Worm (Caenorhabditis elegans) whole organism, L3 larva: ENCODE measurements around the gene ribo-1.

ENCODE experiments used
- R02D3.7 ChIP-seq: fragments of 150-350 bp; optimal IDR thresholded peaks from 2 replicates; lab custom pipeline; 2014; ENCODE audit warnings: missing biosample characterization, missing genetic modification characterization
- ZK546.5 ChIP-seq: sonication (generic microtip); optimal IDR thresholded peaks from 2 replicates; lab custom pipeline; 2017; ENCODE audit warnings: missing biosample characterization, missing genetic modification characterization
- aly-2 ChIP-seq: fragments of 150-350 bp; optimal IDR thresholded peaks from 2 replicates; lab custom pipeline; 2014; ENCODE audit warnings: missing biosample characterization, missing genetic modification characterization
- ama-1 ChIP-seq: fragments of 150-350 bp; optimal IDR thresholded peaks from 2 replicates; lab custom pipeline; 2018
- ceh-16 ChIP-seq: sonication (generic microtip); optimal IDR thresholded peaks from 2 replicates; lab custom pipeline; 2017; ENCODE audit warnings: missing biosample characterization, missing genetic modification characterization
- ceh-28 ChIP-seq: fragments of 150-350 bp; optimal IDR thresholded peaks from 2 replicates; lab custom pipeline; 2014; ENCODE audit warnings: missing biosample characterization, missing genetic modification reagents, missing genetic modification characterization
- ceh-82 ChIP-seq: fragments of 150-350 bp; optimal IDR thresholded peaks from 2 replicates; lab custom pipeline; 2014; ENCODE audit warnings: missing biosample characterization, missing genetic modification characterization
- ceh-9 ChIP-seq: sonication (generic microtip); optimal IDR thresholded peaks from 2 replicates; lab custom pipeline; 2018; ENCODE audit warnings: missing biosample characterization, missing genetic modification characterization
- daf-12 ChIP-seq: fragments of 150-350 bp; optimal IDR thresholded peaks from 2 replicates; lab custom pipeline; 2014; ENCODE audit warnings: missing biosample characterization, missing genetic modification reagents, missing genetic modification characterization
- egl-27 ChIP-seq: sonication (generic microtip); optimal IDR thresholded peaks from 4 replicates; lab custom pipeline; 2017; ENCODE audit warnings: missing biosample characterization, missing genetic modification reagents, missing genetic modification characterization
- egl-5 ChIP-seq: fragments of 150-350 bp; optimal IDR thresholded peaks from 2 replicates; lab custom pipeline; 2017; ENCODE audit warnings: missing biosample characterization, missing genetic modification reagents, missing genetic modification characterization, inconsistent platforms
- elt-1 ChIP-seq: fragments of 150-350 bp; optimal IDR thresholded peaks from 2 replicates; lab custom pipeline; 2014; ENCODE audit warnings: missing biosample characterization, missing genetic modification characterization
- elt-2 ChIP-seq: sonication (generic microtip); optimal IDR thresholded peaks from 2 replicates; lab custom pipeline; 2016; ENCODE audit warnings: missing genetic modification reagents, mild to moderate bottlenecking, missing genetic modification characterization, missing compliant biosample characterization
- elt-3 ChIP-seq, 3 experiments: fragments of 150-350 bp in 1 of 3; sonication (generic microtip) in 2 of 3; optimal IDR thresholded peaks; 2 replicates in 2 of 3; 4 replicates in 1 of 3; lab custom pipeline; 2014 to 2017; ENCODE audit warnings: missing biosample characterization in 3 of 3, missing genetic modification characterization in 3 of 3
- fkh-10 ChIP-seq: sonication (generic microtip); optimal IDR thresholded peaks from 2 replicates; lab custom pipeline; 2017; ENCODE audit warnings: missing biosample characterization, missing genetic modification reagents, missing genetic modification characterization
- fkh-2 ChIP-seq: fragments of 150-350 bp; optimal IDR thresholded peaks from 2 replicates; lab custom pipeline; 2014; ENCODE audit warnings: missing biosample characterization, missing genetic modification reagents, missing genetic modification characterization
- fos-1 ChIP-seq: fragments of 150-350 bp; optimal IDR thresholded peaks from 2 replicates; lab custom pipeline; 2014; ENCODE audit warnings: missing biosample characterization, missing genetic modification characterization
- hmg-11 ChIP-seq: sonication (generic microtip); optimal IDR thresholded peaks from 2 replicates; lab custom pipeline; 2016; ENCODE audit warnings: missing genetic modification characterization, missing compliant biosample characterization
- jun-1 ChIP-seq: fragments of 150-350 bp; optimal IDR thresholded peaks from 2 replicates; lab custom pipeline; 2014; ENCODE audit warnings: missing biosample characterization, missing genetic modification reagents, missing genetic modification characterization
- lin-15B ChIP-seq: fragments of 150-350 bp; optimal IDR thresholded peaks from 2 replicates; lab custom pipeline; 2014; ENCODE audit warnings: missing biosample characterization, missing genetic modification characterization
- lin-39 ChIP-seq: fragments of 150-350 bp; optimal IDR thresholded peaks from 2 replicates; lab custom pipeline; 2018; ENCODE audit warnings: missing biosample characterization, missing genetic modification reagents, missing genetic modification characterization
- lsy-12 ChIP-seq: sonication (generic microtip); optimal IDR thresholded peaks from 2 replicates; lab custom pipeline; 2016; ENCODE audit warnings: mild to moderate bottlenecking, missing genetic modification characterization, missing compliant biosample characterization
- mdl-1 ChIP-seq: fragments of 150-350 bp; optimal IDR thresholded peaks from 2 replicates; lab custom pipeline; 2014; ENCODE audit warnings: missing biosample characterization, missing genetic modification characterization
- mml-1 ChIP-seq: fragments of 150-350 bp; sonication (generic microtip); optimal IDR thresholded peaks from 3 replicates; lab custom pipeline; 2014; ENCODE audit warnings: missing biosample characterization, missing genetic modification characterization
- nfya-1 ChIP-seq: sonication (generic microtip); optimal IDR thresholded peaks from 2 replicates; lab custom pipeline; 2017; ENCODE audit warnings: missing genetic modification characterization, mild to moderate bottlenecking, missing compliant biosample characterization, antibody characterized with exemption, moderate library complexity; ENCODE audit not compliant: insufficient read depth
- nhr-11 ChIP-seq: fragments of 150-350 bp; optimal IDR thresholded peaks from 2 replicates; lab custom pipeline; 2014; ENCODE audit warnings: missing biosample characterization, missing genetic modification characterization
- nhr-12 ChIP-seq: fragments of 150-350 bp; optimal IDR thresholded peaks from 2 replicates; lab custom pipeline; 2014; ENCODE audit warnings: missing biosample characterization, missing genetic modification characterization
- nhr-23 ChIP-seq: fragments of 150-350 bp; optimal IDR thresholded peaks from 2 replicates; lab custom pipeline; 2014; ENCODE audit warnings: missing biosample characterization, missing genetic modification reagents, missing genetic modification characterization
- nhr-237 ChIP-seq: fragments of 150-350 bp; optimal IDR thresholded peaks from 2 replicates; lab custom pipeline; 2014; ENCODE audit warnings: missing biosample characterization, missing genetic modification characterization
- nhr-25 ChIP-seq: sonication (generic microtip); optimal IDR thresholded peaks from 2 replicates; lab custom pipeline; 2017; ENCODE audit warnings: missing biosample characterization, missing genetic modification characterization
- nhr-28 ChIP-seq: fragments of 150-350 bp; optimal IDR thresholded peaks from 2 replicates; lab custom pipeline; 2014; ENCODE audit warnings: missing biosample characterization, missing genetic modification characterization
- nhr-43 ChIP-seq: sonication (generic microtip); optimal IDR thresholded peaks from 2 replicates; lab custom pipeline; 2016; ENCODE audit warnings: mild to moderate bottlenecking, missing genetic modification characterization, missing compliant biosample characterization; ENCODE audit not compliant: poor library complexity, severe bottlenecking
- nhr-67 ChIP-seq: fragments of 150-350 bp; optimal IDR thresholded peaks from 2 replicates; lab custom pipeline; 2014; ENCODE audit warnings: missing biosample characterization, missing genetic modification characterization
- nhr-76 ChIP-seq: fragments of 150-350 bp; sonication (generic microtip); optimal IDR thresholded peaks from 5 replicates; lab custom pipeline; 2014; ENCODE audit warnings: missing biosample characterization, missing genetic modification characterization
- nhr-77 ChIP-seq: fragments of 150-350 bp; optimal IDR thresholded peaks from 2 replicates; lab custom pipeline; 2014; ENCODE audit warnings: missing biosample characterization, missing genetic modification characterization
- pha-4 ChIP-seq: fragments of 150-350 bp; optimal IDR thresholded peaks from 2 replicates; lab custom pipeline; 2014; ENCODE audit warnings: missing biosample characterization, missing genetic modification reagents, missing genetic modification characterization
- pqm-1 ChIP-seq: fragments of 150-350 bp; optimal IDR thresholded peaks from 2 replicates; lab custom pipeline; 2017; ENCODE audit warnings: missing biosample characterization, missing genetic modification characterization, inconsistent platforms
- sea-2 ChIP-seq: fragments of 150-350 bp; sonication (generic microtip); optimal IDR thresholded peaks from 4 replicates; lab custom pipeline; 2014; ENCODE audit warnings: missing biosample characterization, missing genetic modification reagents, missing genetic modification characterization
- skn-1 ChIP-seq: fragments of 150-350 bp; optimal IDR thresholded peaks from 2 replicates; lab custom pipeline; 2014; ENCODE audit warnings: missing biosample characterization, missing genetic modification characterization
- snpc-4 ChIP-seq: fragments of 150-350 bp; optimal IDR thresholded peaks from 2 replicates; lab custom pipeline; 2014; ENCODE audit warnings: missing biosample characterization, missing genetic modification characterization
- tbx-2 ChIP-seq: sonication (generic microtip); optimal IDR thresholded peaks from 2 replicates; lab custom pipeline; 2016; ENCODE audit warnings: mild to moderate bottlenecking, missing genetic modification characterization, missing compliant biosample characterization
- unc-39 ChIP-seq: sonication (generic microtip); optimal IDR thresholded peaks from 4 replicates; lab custom pipeline; 2017; ENCODE audit warnings: missing biosample characterization, missing genetic modification characterization
- unc-62 ChIP-seq: fragments of 150-350 bp; sonication (generic microtip); optimal IDR thresholded peaks from 4 replicates; lab custom pipeline; 2014; ENCODE audit warnings: missing biosample characterization, missing genetic modification reagents, missing genetic modification characterization
- zag-1 ChIP-seq: fragments of 150-350 bp; optimal IDR thresholded peaks from 2 replicates; lab custom pipeline; 2014; ENCODE audit warnings: missing biosample characterization, missing genetic modification characterization
- ztf-11 ChIP-seq: fragments of 150-350 bp; optimal IDR thresholded peaks from 2 replicates; lab custom pipeline; 2014; ENCODE audit warnings: missing biosample characterization, missing genetic modification characterization
- ztf-4 ChIP-seq: fragments of 150-350 bp; optimal IDR thresholded peaks from 2 replicates; lab custom pipeline; 2014; ENCODE audit warnings: missing biosample characterization, missing genetic modification characterization

Gene ribo-1

ce11 chrIV:6912851-6913588 lies 2.5 kb downstream of the ribo-1 start, which contains the start of gene T22D1.3:
TSS of gene T22D1.3 (plus strand) at chrIV:6913538.
- TF ChIP-seq skn-1 (tag; lab: Kevin White, UChicago) (no peak), nhr-23 (tag; lab: Kevin White, UChicago) (peak; percentile 8)

ce11 chrIV:6916831-6917230 lies 6.3 kb downstream of the ribo-1 start:
- TF ChIP-seq mml-1 (tag; lab: Kevin White, UChicago) (no peak), nhr-76 (tag; lab: Kevin White, UChicago) (no peak), sea-2 (GFP tag; lab: Kevin White, UChicago) (no peak), elt-2 (tag; lab: Kevin White, UChicago) (no peak), lin-39 (tag; lab: Kevin White, UChicago) (no peak), ama-1 (lab: Kevin White, UChicago) (no peak), egl-27 (no peak), jun-1 (no peak), fos-1 (no peak), elt-1 (tag; lab: Kevin White, UChicago) (no peak), nhr-23 (tag; lab: Kevin White, UChicago) (no peak), ceh-9 (no peak), nhr-77 (tag; lab: Kevin White, UChicago) (no peak), unc-62 (GFP tag; lab: Kevin White, UChicago) (no peak), tbx-2 (tag; lab: Kevin White, UChicago) (no peak), fkh-2 (tag; lab: Kevin White, UChicago) (no peak), nhr-237 (tag; lab: Kevin White, UChicago) (no peak)

ce11 chrIV:6919318-6919717 lies 8.8 kb downstream of the ribo-1 start, which contains the start of gene ruvb-2:
TSS of gene ruvb-2 (minus strand) at chrIV:6919406.
- TF ChIP-seq skn-1 (tag; lab: Kevin White, UChicago): no peak
- no peak for TF ChIP-seq nhr-12
- peak; percentile 78 for TF ChIP-seq lsy-12 (tag; lab: Kevin White, UChicago)
- no peak for TF ChIP-seq nhr-76 (tag; lab: Kevin White, UChicago)
- no peak for TF ChIP-seq nhr-11 (tag; lab: Kevin White, UChicago)
- TF ChIP-seq lin-39 (tag; lab: Kevin White, UChicago): peak; percentile 60
- peak; percentile 76 for TF ChIP-seq R02D3.7 (tag; lab: Kevin White, UChicago)
- TF ChIP-seq daf-12: no peak
- TF ChIP-seq fkh-2 (tag; lab: Kevin White, UChicago): no peak
- TF ChIP-seq jun-1: peak; percentile 61
- no peak for TF ChIP-seq ceh-16 (tag; lab: Kevin White, UChicago)
- no peak for TF ChIP-seq nhr-237 (tag; lab: Kevin White, UChicago)
- TF ChIP-seq egl-5 (tag; lab: Kevin White, UChicago): peak; percentile 38
- peak; percentile 21 for TF ChIP-seq pqm-1
- TF ChIP-seq nfya-1 (tag; lab: Kevin White, UChicago): peak; percentile 91
- TF ChIP-seq aly-2: no peak
- no peak for TF ChIP-seq ceh-9
- TF ChIP-seq lin-15B (tag; lab: Kevin White, UChicago): peak; percentile 95
- peak; percentile 52 for TF ChIP-seq mdl-1 (tag; lab: Kevin White, UChicago)
- no peak for TF ChIP-seq ZK546.5 (tag; lab: Kevin White, UChicago)
- peak; percentile 94 for TF ChIP-seq nhr-23 (tag; lab: Kevin White, UChicago)
- no peak for TF ChIP-seq mml-1 (tag; lab: Kevin White, UChicago)
- peak; percentile 73 for TF ChIP-seq hmg-11 (tag; lab: Kevin White, UChicago)
- TF ChIP-seq unc-39 (tag; lab: Kevin White, UChicago): no peak
- peak; percentile 26 for TF ChIP-seq ceh-82 (tag; lab: Kevin White, UChicago)
- TF ChIP-seq elt-3 (tag; optimal IDR thresholded peaks at IDR 0.05; lab: Kevin White, UChicago): no peak
- TF ChIP-seq unc-62 (GFP tag; lab: Kevin White, UChicago): no peak
- TF ChIP-seq egl-27: no peak
- no peak for TF ChIP-seq elt-1 (tag; lab: Kevin White, UChicago)
- peak; percentile 68 for TF ChIP-seq tbx-2 (tag; lab: Kevin White, UChicago)
- no peak for TF ChIP-seq zag-1 (tag; lab: Kevin White, UChicago)
- TF ChIP-seq nhr-43 (tag; lab: Kevin White, UChicago): peak; percentile 86
- TF ChIP-seq ama-1 (lab: Kevin White, UChicago): peak; percentile 32
- peak; percentile 80 for TF ChIP-seq nhr-25 (tag; lab: Kevin White, UChicago)
- TF ChIP-seq elt-2 (tag; lab: Kevin White, UChicago): peak; percentile 62
- TF ChIP-seq pha-4 (tag; lab: Kevin White, UChicago): peak; percentile 93
- no peak for TF ChIP-seq nhr-28 (tag; lab: Kevin White, UChicago)
- TF ChIP-seq ceh-28 (tag; lab: Kevin White, UChicago): peak; percentile 27
- no peak for TF ChIP-seq nhr-67
- TF ChIP-seq fkh-10 (GFP tag; lab: Kevin White, UChicago): peak; percentile 70
- TF ChIP-seq sea-2 (GFP tag; lab: Kevin White, UChicago): no peak
- no peak for TF ChIP-seq ztf-4 (tag; lab: Kevin White, UChicago)
- no peak for TF ChIP-seq fos-1
- TF ChIP-seq ztf-11 (tag; lab: Kevin White, UChicago): no peak
- peak; percentile 92 for TF ChIP-seq snpc-4
